Fruit fly (Drosophila melanogaster) S2 (cell line): ENCODE results near the gene CG5235.

ENCODE experiments used
- CG8478 ChIP-seq: fragments of >200 bp; optimal IDR thresholded peaks from 2 replicates; lab custom pipeline; 2018
- CTCF ChIP-seq, 2 experiments: fragments of >200 bp; optimal IDR thresholded peaks; 2 replicates each; lab custom pipeline; 2018

The CG5235 gene

DNA sequence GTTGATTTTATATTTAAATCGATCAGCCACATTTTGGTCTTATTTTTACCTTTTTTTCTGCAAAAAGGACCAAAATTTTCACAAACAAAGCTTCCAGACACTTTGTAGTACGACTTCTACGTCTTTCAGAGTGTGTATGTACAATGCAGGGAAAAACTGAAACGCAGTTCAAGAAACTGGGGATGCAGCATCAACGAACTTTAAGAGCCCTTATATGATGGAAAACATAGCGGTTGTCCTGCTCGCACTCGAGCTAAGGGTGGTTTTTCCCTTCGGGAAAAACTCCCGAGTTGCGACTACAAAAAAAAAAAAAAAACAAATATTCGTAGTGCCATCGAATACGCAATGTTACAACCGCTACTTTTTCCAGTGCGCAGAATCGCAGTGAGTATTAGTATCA is 49.8 kb downstream of the CG5235 start:
- TF ChIP-seq CG8478 (lab: Kevin White, UChicago) (no peak), CTCF (optimal IDR thresholded peaks at IDR 0.05; lab: Kevin White, UChicago) (no peak)

DNA sequence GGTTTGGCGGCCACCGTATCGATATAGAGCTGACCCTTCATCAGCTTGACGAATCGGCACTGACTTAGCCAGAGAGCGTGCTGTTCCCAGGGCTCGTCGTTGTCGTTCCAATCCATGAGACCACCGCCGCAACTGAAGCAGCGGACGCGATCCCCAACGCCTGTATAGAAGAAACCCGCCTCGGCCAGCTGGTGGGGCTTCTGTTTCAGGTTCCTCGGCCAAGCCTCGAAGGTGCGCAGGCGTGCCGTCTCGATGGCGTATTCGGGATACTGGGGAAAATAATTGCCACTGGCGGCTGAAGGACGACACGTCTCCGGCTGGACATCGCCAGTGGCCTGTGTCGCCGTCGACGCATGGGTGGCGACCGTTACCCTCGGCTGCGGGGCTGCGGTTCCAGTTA is 51.1 kb downstream of the CG5235 start:
- TF ChIP-seq CG8478 (lab: Kevin White, UChicago) (no peak), CTCF (optimal IDR thresholded peaks at IDR 0.05; lab: Kevin White, UChicago) (no peak)

DNA sequence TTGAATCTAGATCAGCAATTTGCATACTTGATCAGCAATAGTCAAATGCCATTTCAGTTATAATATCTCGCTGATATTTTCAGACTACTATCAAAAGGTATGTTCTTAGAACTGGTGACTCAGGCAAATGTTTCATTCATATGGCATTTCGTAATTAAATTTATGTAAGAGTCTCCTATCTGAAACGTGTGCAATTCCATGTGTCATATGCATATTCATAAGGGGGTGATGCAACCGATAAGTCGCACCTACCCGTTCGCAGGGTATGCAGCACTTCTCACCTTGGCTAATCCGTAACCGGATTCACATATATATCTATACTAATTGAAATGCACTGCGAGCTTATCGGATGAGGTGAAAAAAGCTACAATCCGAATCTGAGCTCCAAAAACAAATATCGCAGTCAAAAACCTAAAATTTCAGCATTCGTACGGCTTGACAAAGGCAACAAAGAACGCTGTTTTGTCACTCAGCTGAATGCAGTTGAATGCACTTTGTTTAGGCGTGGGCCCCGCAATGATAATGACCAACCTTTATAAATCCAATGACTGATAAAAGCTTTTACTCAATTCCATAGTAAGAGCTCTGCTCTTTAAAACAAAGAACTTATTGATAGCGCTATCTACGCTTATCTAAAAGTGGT is 52.4 kb downstream of the CG5235 start:
- TF ChIP-seq CG8478 (lab: Kevin White, UChicago) (no peak), CTCF (optimal IDR thresholded peaks at IDR 0.05; lab: Kevin White, UChicago) (no peak)
